Fruit fly (Drosophila melanogaster) whole organism, prepupa: ENCODE results near the gene crp.

Experiments
- Blimp-1 ChIP-seq: fragments of 200-800 bp; sonication (Bioruptor generic); optimal IDR thresholded peaks from 3 replicates; lab custom pipeline; 2017; ENCODE audit warnings: missing biosample characterization, missing genetic modification characterization, mild to moderate bottlenecking, moderate library complexity, missing genetic modification reagents
- CG10631 ChIP-seq: fragments of 200-800 bp; sonication (Bioruptor generic); optimal IDR thresholded peaks from 2 replicates; lab custom pipeline; 2016; ENCODE audit warnings: missing biosample characterization, missing genetic modification characterization
- CG10669 ChIP-seq: fragments of 200-800 bp; sonication (Bioruptor generic); optimal IDR thresholded peaks from 3 replicates; lab custom pipeline; 2018; ENCODE audit warnings: missing biosample characterization, mild to moderate bottlenecking, missing genetic modification characterization, moderate library complexity
- CG11294 ChIP-seq: fragments of 200-800 bp; sonication (Bioruptor generic); IDR thresholded peaks from 2 replicates; pipeline ENCODE4 v1.3.6; 2022; ENCODE audit warnings: missing biosample characterization, missing genetic modification characterization
- CG11902 ChIP-seq: fragments of 200-800 bp; sonication (Bioruptor generic); optimal IDR thresholded peaks from 3 replicates; lab custom pipeline; 2016; ENCODE audit warnings: missing biosample characterization, missing genetic modification characterization
- CG15336 ChIP-seq: fragments of 200-800 bp; sonication (Bioruptor generic); IDR thresholded peaks from 2 replicates; pipeline ENCODE4 v1.3.6; 2022; ENCODE audit warnings: missing biosample characterization, missing genetic modification characterization
- CG1621 ChIP-seq: fragments of 200-800 bp; sonication (Bioruptor generic); optimal IDR thresholded peaks from 3 replicates; lab custom pipeline; 2018; ENCODE audit warnings: missing biosample characterization, mild to moderate bottlenecking, missing genetic modification characterization
- CG3032 ChIP-seq: fragments of 200-800 bp; optimal IDR thresholded peaks from 2 replicates; lab custom pipeline; 2019; ENCODE audit warnings: missing biosample characterization, mild to moderate bottlenecking, missing genetic modification characterization, moderate library complexity
- CG31627 ChIP-seq: fragments of 200-800 bp; sonication (Bioruptor generic); optimal IDR thresholded peaks from 3 replicates; lab custom pipeline; 2016; ENCODE audit warnings: missing biosample characterization, missing genetic modification characterization
- CG32006 ChIP-seq: fragments of 200-800 bp; sonication (Bioruptor generic); optimal IDR thresholded peaks from 3 replicates; lab custom pipeline; 2017; ENCODE audit warnings: missing biosample characterization, mild to moderate bottlenecking, missing genetic modification characterization
- CG4318 ChIP-seq: fragments of 200-800 bp; sonication (Bioruptor generic); optimal IDR thresholded peaks from 3 replicates; lab custom pipeline; 2017; ENCODE audit warnings: missing biosample characterization, mild to moderate bottlenecking, missing genetic modification characterization
- CG6276 ChIP-seq: fragments of 200-800 bp; sonication (Bioruptor generic); optimal IDR thresholded peaks from 2 replicates; lab custom pipeline; 2017; ENCODE audit warnings: missing biosample characterization, mild to moderate bottlenecking, missing genetic modification characterization
- CG6792 ChIP-seq: fragments of 200-800 bp; sonication (Bioruptor generic); optimal IDR thresholded peaks from 3 replicates; lab custom pipeline; 2016; ENCODE audit warnings: missing biosample characterization, missing genetic modification characterization
- CG9139 ChIP-seq: fragments of 200-800 bp; sonication (Bioruptor generic); optimal IDR thresholded peaks from 3 replicates; lab custom pipeline; 2017; ENCODE audit warnings: missing biosample characterization, mild to moderate bottlenecking, missing genetic modification characterization
- Eip78C ChIP-seq: fragments of 200-800 bp; sonication (Bioruptor generic); peaks from one replicate; lab custom pipeline; 2016; ENCODE audit warnings: missing biosample characterization, missing genetic modification characterization
- Eip93F ChIP-seq: fragments of 200-800 bp; sonication (Bioruptor generic); optimal IDR thresholded peaks from 2 replicates; lab custom pipeline; 2016; ENCODE audit warnings: missing biosample characterization, mild to moderate bottlenecking, missing genetic modification characterization
- Ets21C ChIP-seq: fragments of 200-800 bp; sonication (Bioruptor generic); optimal IDR thresholded peaks from 3 replicates; lab custom pipeline; 2016; ENCODE audit warnings: missing biosample characterization, missing genetic modification characterization
- Ets96B ChIP-seq: fragments of 200-800 bp; optimal IDR thresholded peaks from 2 replicates; lab custom pipeline; 2019; ENCODE audit warnings: missing biosample characterization, mild to moderate bottlenecking, missing genetic modification characterization, moderate library complexity
- Gug ChIP-seq: fragments of 200-800 bp; sonication (Bioruptor generic); IDR thresholded peaks from 2 replicates; pipeline ENCODE4 v1.3.6; 2022; ENCODE audit warnings: missing biosample characterization, missing genetic modification characterization
- Hr38 ChIP-seq: sonication (Bioruptor generic); optimal IDR thresholded peaks from 2 replicates; lab custom pipeline; 2016; ENCODE audit warnings: missing biosample characterization, missing genetic modification characterization
- Hr4 ChIP-seq: fragments of 200-800 bp; sonication (Bioruptor generic); optimal IDR thresholded peaks from 3 replicates; lab custom pipeline; 2016; ENCODE audit warnings: missing biosample characterization, missing genetic modification characterization
- Met ChIP-seq: fragments of 200-800 bp; sonication (Bioruptor generic); optimal IDR thresholded peaks from 3 replicates; lab custom pipeline; 2016; ENCODE audit warnings: missing biosample characterization, missing genetic modification characterization
- OdsH ChIP-seq: fragments of 200-800 bp; sonication (Bioruptor generic); optimal IDR thresholded peaks from 3 replicates; lab custom pipeline; 2016; ENCODE audit warnings: missing biosample characterization, missing genetic modification characterization
- Smox ChIP-seq: fragments of 200-800 bp; sonication (Bioruptor generic); optimal IDR thresholded peaks from 3 replicates; lab custom pipeline; 2016; ENCODE audit warnings: missing biosample characterization, missing genetic modification characterization
- Sox102F ChIP-seq: fragments of 200-800 bp; sonication (Bioruptor generic); optimal IDR thresholded peaks from 2 replicates; lab custom pipeline; 2016; ENCODE audit warnings: missing biosample characterization, mild to moderate bottlenecking, missing genetic modification characterization
- Sox14 ChIP-seq: fragments of 200-800 bp; sonication (Bioruptor generic); optimal IDR thresholded peaks from 3 replicates; lab custom pipeline; 2016; ENCODE audit warnings: missing biosample characterization, missing genetic modification characterization
- achi ChIP-seq: fragments of 200-800 bp; sonication (Bioruptor generic); optimal IDR thresholded peaks from 3 replicates; lab custom pipeline; 2016; ENCODE audit warnings: missing biosample characterization, missing genetic modification characterization
- acj6 ChIP-seq: fragments of 200-800 bp; sonication (Bioruptor generic); optimal IDR thresholded peaks from 3 replicates; lab custom pipeline; 2016; ENCODE audit warnings: missing biosample characterization, missing genetic modification characterization
- cyc ChIP-seq: fragments of 200-800 bp; sonication (Bioruptor generic); optimal IDR thresholded peaks from 3 replicates; lab custom pipeline; 2016; ENCODE audit warnings: missing biosample characterization, missing genetic modification characterization
- eg ChIP-seq: fragments of 200-800 bp; sonication (Bioruptor generic); IDR thresholded peaks from 3 replicates; pipeline ENCODE4 v1.3.6; 2022; ENCODE audit warnings: missing biosample characterization, missing genetic modification characterization
- esn ChIP-seq: fragments of 200-800 bp; sonication (Bioruptor generic); optimal IDR thresholded peaks from 2 replicates; lab custom pipeline; 2016; ENCODE audit warnings: missing biosample characterization, mild to moderate bottlenecking, missing genetic modification characterization, moderate library complexity
- fd85E ChIP-seq: fragments of 200-800 bp; sonication (Bioruptor generic); optimal IDR thresholded peaks from 3 replicates; lab custom pipeline; 2016; ENCODE audit warnings: missing biosample characterization, missing genetic modification characterization
- fkh ChIP-seq: fragments of 200-800 bp; sonication (Bioruptor generic); optimal IDR thresholded peaks from 3 replicates; lab custom pipeline; 2017; ENCODE audit warnings: missing biosample characterization, mild to moderate bottlenecking, missing genetic modification characterization, moderate library complexity
- lz ChIP-seq: fragments of 200-800 bp; sonication (Bioruptor generic); optimal IDR thresholded peaks from 3 replicates; lab custom pipeline; 2016; ENCODE audit warnings: missing biosample characterization, missing genetic modification characterization
- pdm3 ChIP-seq: fragments of 200-800 bp; sonication (Bioruptor generic); optimal IDR thresholded peaks from 3 replicates; lab custom pipeline; 2016; ENCODE audit warnings: missing biosample characterization, missing genetic modification characterization
- spab ChIP-seq: fragments of 200-800 bp; sonication (Bioruptor generic); optimal IDR thresholded peaks from 2 replicates; lab custom pipeline; 2017; ENCODE audit warnings: missing biosample characterization, mild to moderate bottlenecking, missing genetic modification characterization, missing genetic modification reagents
- topi ChIP-seq: fragments of 200-800 bp; sonication (Bioruptor generic); optimal IDR thresholded peaks from 3 replicates; lab custom pipeline; 2016; ENCODE audit warnings: missing biosample characterization, missing genetic modification characterization

crp gene

DNA sequence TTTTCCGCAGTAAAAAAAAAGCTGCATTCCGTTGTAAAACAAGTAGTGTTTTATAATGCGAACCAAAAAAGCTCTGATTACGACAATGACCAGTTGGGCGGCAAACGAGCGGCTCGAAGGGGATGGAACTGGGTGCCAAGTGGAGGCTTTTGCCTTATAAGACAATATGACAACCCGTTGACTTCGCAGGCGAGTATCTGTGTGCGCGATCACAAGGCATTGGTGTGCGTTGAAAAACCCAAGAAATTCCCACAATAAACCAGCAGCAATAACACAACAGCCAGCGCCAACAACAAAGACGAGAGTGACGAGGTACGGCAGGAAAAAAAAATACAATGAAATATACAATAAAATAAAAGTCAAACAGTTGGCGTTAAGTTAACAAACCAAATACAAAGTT lies 27.5 kb upstream of the crp start (continued):
- TF ChIP-seq Eip93F (GFP tag; lab: Kevin White, UChicago) (peak; percentile 38), CG31627 (GFP tag; lab: Kevin White, UChicago) (no peak), CG11294 (GFP tag; lab: Robert Waterston, UW) (no peak)
- TF ChIP-seq, all 60 proteins: peak for 12

DNA sequence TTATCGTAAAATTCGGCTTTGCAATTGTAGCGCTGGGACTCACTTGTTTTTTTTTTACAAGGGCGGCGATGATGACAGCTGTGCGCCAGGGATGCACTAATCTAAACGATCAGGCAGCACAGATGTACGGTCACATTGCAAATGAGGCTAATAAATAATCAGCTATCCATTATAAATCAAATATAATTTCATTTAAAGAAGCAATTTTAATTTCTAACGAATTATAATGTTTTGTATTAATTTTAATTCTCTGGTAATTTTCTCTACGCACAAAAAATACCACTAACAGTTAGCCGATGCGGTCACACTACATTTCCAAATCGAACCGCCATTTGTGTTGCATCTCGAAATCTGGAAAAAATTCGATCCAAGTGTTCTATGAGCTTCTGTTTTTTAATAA lies 23.1 kb upstream of the crp start, which contains the start of the genes cni and fzy:
Gene cni (minus strand): TSS at position 79 of the 400 bp plus-strand sequence.
Gene fzy (plus strand): TSS at position 309 of the 400 bp plus-strand sequence.
- TF ChIP-seq esn (peak; percentile 30), lz (GFP tag; lab: Kevin White, UChicago) (peak; percentile 26), Hr38 (GFP tag; lab: Kevin White, UChicago) (no peak), CG9139 (GFP tag; lab: Kevin White, UChicago) (no peak), achi (GFP tag; lab: Kevin White, UChicago) (peak; percentile 74), CG3032 (tag; lab: Kevin White, UChicago) (peak; percentile 23), CG31627 (GFP tag; lab: Kevin White, UChicago) (peak; percentile 23), cyc (peak; percentile 42), Eip93F (GFP tag; lab: Kevin White, UChicago) (peak; percentile 59), Sox14 (GFP tag; lab: Kevin White, UChicago) (peak; percentile 42)

DNA sequence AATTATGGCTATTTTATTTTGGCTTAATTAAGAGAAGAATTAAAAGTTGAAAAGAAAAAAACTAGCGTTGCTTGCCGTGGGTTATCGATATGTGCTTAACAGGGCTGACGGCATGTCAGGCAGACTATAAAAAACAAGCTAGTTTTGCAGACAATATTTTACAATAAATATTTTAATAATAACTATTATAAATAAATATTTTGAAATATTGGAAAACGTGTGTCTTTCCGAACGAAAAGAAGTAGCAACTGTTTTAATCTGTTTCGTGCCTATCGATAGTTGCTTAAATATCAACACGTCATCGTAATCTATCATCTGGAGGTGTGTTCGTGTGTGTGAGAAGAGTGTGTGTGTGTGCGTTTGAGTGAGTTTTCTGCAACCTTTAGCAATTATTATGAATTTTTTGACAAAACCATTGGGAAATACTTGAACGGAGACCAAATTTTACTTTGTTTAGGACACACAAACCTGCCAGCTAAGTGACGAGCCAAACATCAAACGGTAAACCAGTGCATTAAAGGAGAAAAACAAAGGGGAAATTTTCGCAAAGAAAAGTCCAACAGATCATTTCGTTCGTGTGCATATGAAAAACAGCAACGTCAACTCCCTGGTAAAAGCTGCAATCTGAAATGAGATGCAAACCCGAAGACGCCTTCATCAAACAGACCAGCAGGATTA lies 19.6 kb upstream of the crp start, which contains the start of the genes CG5861 and Syx5:
Gene CG5861 (minus strand): TSS at position 273 of the 678 bp plus-strand sequence.
Gene Syx5 (plus strand): TSS at position 321 of the 678 bp plus-strand sequence.
- TF ChIP-seq Blimp-1 (GFP tag; lab: Kevin White, UChicago) (no peak), CG10631 (peak; percentile 62), esn (peak; percentile 37), Eip93F (GFP tag; lab: Kevin White, UChicago) (peak; percentile 69), CG3032 (tag; lab: Kevin White, UChicago) (peak; percentile 60), CG10669 (no peak), CG15336 (GFP tag; lab: Robert Waterston, UW) (0 out of 2 replicates have a peak, but pooled peaks have one; percentile 30), fkh (GFP tag; lab: Kevin White, UChicago) (peak; percentile 67), eg (GFP tag; lab: Robert Waterston, UW) (no peak), Sox14 (GFP tag; lab: Kevin White, UChicago) (peak; percentile 35), Ets96B (tag; lab: Kevin White, UChicago) (peak; percentile 40), Gug (GFP tag; lab: Robert Waterston, UW) (0 out of 2 replicates have a peak, but pooled peaks have one; percentile 21), Smox (no peak)

DNA sequence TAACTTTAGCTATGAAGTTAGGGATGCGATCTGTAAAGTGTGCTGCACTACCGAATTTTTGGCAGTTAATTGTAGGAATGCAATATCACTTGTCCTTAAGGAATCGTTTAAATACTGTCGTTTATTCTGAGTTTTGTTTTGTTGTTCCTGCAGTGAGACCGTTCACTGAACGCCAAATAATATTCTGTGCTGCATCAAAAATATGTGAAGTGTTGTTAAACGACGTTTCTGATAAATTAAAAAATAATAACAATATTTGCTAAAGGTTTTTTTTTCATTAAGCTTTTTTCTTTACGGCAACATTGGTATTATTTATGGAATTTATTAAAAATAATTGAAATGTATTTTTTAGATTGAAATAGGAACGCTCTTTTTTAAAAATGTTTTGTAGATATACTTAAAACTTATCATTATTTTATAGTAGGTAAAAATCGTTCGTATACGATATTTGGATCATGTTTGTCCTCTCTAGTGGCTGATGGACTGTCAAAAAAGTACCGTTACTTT lies 15.3 kb upstream of the crp start, which contains the start of gene GMF:
Gene GMF (minus strand): TSS at position 182 of the 507 bp plus-strand sequence.
- TF ChIP-seq Met (GFP tag; lab: Kevin White, UChicago) = no peak
- peak; percentile 38 for TF ChIP-seq CG10631
- peak; percentile 37 for TF ChIP-seq topi (GFP tag; lab: Kevin White, UChicago)
- no peak for TF ChIP-seq Hr38 (GFP tag; lab: Kevin White, UChicago)
- peak; percentile 22 for TF ChIP-seq cyc
- TF ChIP-seq Hr4 (GFP tag; lab: Kevin White, UChicago) = no peak
- TF ChIP-seq esn = peak; percentile 55
- peak; percentile 41 for TF ChIP-seq Sox14 (GFP tag; lab: Kevin White, UChicago)
- no peak for TF ChIP-seq CG3032 (tag; lab: Kevin White, UChicago)
- peak; percentile 49 for TF ChIP-seq lz (GFP tag; lab: Kevin White, UChicago)
- TF ChIP-seq Eip78C = peak; percentile 61
- TF ChIP-seq fkh (GFP tag; lab: Kevin White, UChicago) = peak; percentile 38

DNA sequence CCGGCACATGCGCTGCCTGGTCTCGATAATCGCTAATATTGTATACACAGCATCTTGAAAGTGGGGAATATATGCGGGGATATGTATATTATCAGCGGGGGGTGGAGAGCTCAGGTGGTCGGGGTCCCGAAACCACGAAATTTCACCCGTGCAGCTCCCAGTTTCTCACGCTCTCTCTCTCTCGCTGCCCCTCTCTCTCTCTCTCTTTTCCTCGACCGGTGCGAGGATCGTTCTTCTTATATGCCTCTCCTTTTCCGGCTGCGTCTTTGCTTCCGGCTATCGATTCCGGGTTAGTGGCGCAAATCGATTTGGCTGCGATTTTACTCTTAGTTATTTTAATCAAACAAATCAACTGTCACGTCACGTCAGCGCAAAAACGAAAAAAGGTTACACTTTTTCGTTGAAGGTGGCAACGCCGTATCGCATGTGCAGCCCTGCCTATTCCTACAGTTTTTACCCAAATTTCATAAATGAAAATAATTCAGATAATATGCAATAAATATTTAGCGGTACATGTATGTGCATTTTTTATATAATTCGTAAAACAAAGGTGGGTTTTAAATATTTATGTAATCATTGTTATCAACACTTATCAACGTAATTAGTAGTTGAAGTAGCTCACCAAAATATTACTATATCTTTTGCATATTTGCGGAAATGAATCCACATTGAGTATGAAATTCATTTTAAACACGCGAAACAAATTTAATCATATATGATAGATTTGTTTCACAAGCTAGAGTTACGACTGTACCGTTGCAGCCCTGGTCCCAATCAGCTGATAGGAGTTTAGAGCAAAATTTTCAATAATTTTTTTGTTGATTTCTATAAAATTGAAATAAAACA lies 12.2 kb upstream of the crp start, which contains the start of the genes heix and CG17328:
Gene heix (minus strand): TSS at position 393 of the 846 bp plus-strand sequence.
Gene CG17328 (plus strand): TSS at position 478 of the 846 bp plus-strand sequence.
- TF ChIP-seq Sox102F (GFP tag; lab: Kevin White, UChicago) (no peak), pdm3 (GFP tag; lab: Kevin White, UChicago) (no peak), CG4318 (no peak), CG6792 (GFP tag; lab: Kevin White, UChicago) (peak; percentile 56), esn (peak; percentile 84), CG32006 (GFP tag; lab: Kevin White, UChicago) (no peak), fkh (GFP tag; lab: Kevin White, UChicago) (peak; percentile 69), CG11902 (GFP tag; lab: Kevin White, UChicago) (peak; percentile 74), spab (no peak), Gug (GFP tag; lab: Robert Waterston, UW) (peak; percentile 51; the same call in 1 of the 2 replicates), CG6276 (no peak), Ets21C (GFP tag; lab: Kevin White, UChicago) (peak; percentile 74), acj6 (peak; percentile 82), CG1621 (tag; lab: Kevin White, UChicago) (peak; percentile 66), topi (GFP tag; lab: Kevin White, UChicago) (peak; percentile 75), CG3032 (tag; lab: Kevin White, UChicago) (peak; percentile 64), OdsH (GFP tag; lab: Kevin White, UChicago) (peak; percentile 77), fd85E (no peak), Hr38 (GFP tag; lab: Kevin White, UChicago) (no peak)
